Fruit fly (Drosophila melanogaster): ENCODE results near the gene CG43783.

The CG43783 gene

dm6 chr3L:8924417-8924913 is 29.6 kb downstream of the CG43783 start (continued):
- TF ChIP-seq CG6276 (GFP tag; optimal IDR thresholded peaks at IDR 0.05) (no peak), Hr4 (GFP tag; optimal IDR thresholded peaks at IDR 0.05) (peak; percentile 21), acj6 (GFP tag; optimal IDR thresholded peaks at IDR 0.05) (no peak), fd59A (GFP tag; optimal IDR thresholded peaks at IDR 0.05) (no peak), salr (GFP tag; optimal IDR thresholded peaks at IDR 0.05) (no peak), topi (GFP tag; optimal IDR thresholded peaks at IDR 0.05) (no peak), CG1621 (tag; optimal IDR thresholded peaks at IDR 0.05) (no peak), CG3919 (GFP tag; optimal IDR thresholded peaks at IDR 0.05) (no peak), Hr38 (GFP tag; optimal IDR thresholded peaks at IDR 0.05) (no peak), fd85E (GFP tag; optimal IDR thresholded peaks at IDR 0.05) (no peak), svp (GFP tag) (no peak), Smox (GFP tag; optimal IDR thresholded peaks at IDR 0.05) (peak; percentile 28), eg (GFP tag; IDR thresholded peaks at IDR 0.05) (no peak; the same call in 2 of the 3 replicates), Sox14 (GFP tag; optimal IDR thresholded peaks at IDR 0.05) (peak; percentile 1), Ets21C (GFP tag; optimal IDR thresholded peaks at IDR 0.05) (no peak), CG10669 (GFP tag; optimal IDR thresholded peaks at IDR 0.05) (peak; percentile 6), CG11294 (GFP tag; IDR thresholded peaks at IDR 0.05) (no peak; the same call in 1 of the 2 replicates), Lpt (GFP tag; optimal IDR thresholded peaks at IDR 0.05) (no peak), fkh (GFP tag; optimal IDR thresholded peaks at IDR 0.05) (no peak), CG3032 (tag; optimal IDR thresholded peaks at IDR 0.05) (no peak), Blimp-1 (GFP tag; optimal IDR thresholded peaks at IDR 0.05) (no peak), Gug (GFP tag; IDR thresholded peaks at IDR 0.05) (peak; percentile 17; the same call in 1 of the 2 replicates)

dm6 chr3L:8920710-8921109 is 33.4 kb downstream of the CG43783 start:
- TF ChIP-seq Eip78C (GFP tag) (peak; percentile 93), salr (GFP tag; optimal IDR thresholded peaks at IDR 0.05) (peak; percentile 28 to 66), Lpt (GFP tag; optimal IDR thresholded peaks at IDR 0.05) (peak; percentile 87), CG4318 (GFP tag; optimal IDR thresholded peaks at IDR 0.05) (peak; percentile 72), Met (GFP tag; optimal IDR thresholded peaks at IDR 0.05) (peak; percentile 16), CG7368 (GFP tag; optimal IDR thresholded peaks at IDR 0.05) (peak; percentile 47), fkh (GFP tag; optimal IDR thresholded peaks at IDR 0.05) (no peak), Eip75B (GFP tag; optimal IDR thresholded peaks at IDR 0.05) (peak; percentile 70), achi (GFP tag; optimal IDR thresholded peaks at IDR 0.05) (peak; percentile 76), CG1621 (tag; optimal IDR thresholded peaks at IDR 0.05) (peak; percentile 38), acj6 (GFP tag; optimal IDR thresholded peaks at IDR 0.05) (peak; percentile 70), Hr39 (GFP tag; optimal IDR thresholded peaks at IDR 0.05) (peak; percentile 30), CG9139 (GFP tag; optimal IDR thresholded peaks at IDR 0.05) (no peak), CG8119 (GFP tag; IDR thresholded peaks at IDR 0.05) (peak; percentile 94), CG6792 (GFP tag; optimal IDR thresholded peaks at IDR 0.05) (peak; percentile 36), Ets21C (GFP tag; optimal IDR thresholded peaks at IDR 0.05) (no peak), pdm3 (GFP tag; optimal IDR thresholded peaks at IDR 0.05) (peak; percentile 72), CG6854 (GFP tag; optimal IDR thresholded peaks at IDR 0.05) (no peak), ss (GFP tag; optimal IDR thresholded peaks at IDR 0.05) (peak in 1 of 2 experiments; percentile 37), Smox (GFP tag; optimal IDR thresholded peaks at IDR 0.05) (no peak), eg (GFP tag; IDR thresholded peaks at IDR 0.05) (peak; percentile 96), spab (GFP tag; optimal IDR thresholded peaks at IDR 0.05) (peak; percentile 33), CG10631 (GFP tag; optimal IDR thresholded peaks at IDR 0.05) (peak; percentile 70), OdsH (GFP tag; optimal IDR thresholded peaks at IDR 0.05) (peak; percentile 74), CG8319 (GFP tag; optimal IDR thresholded peaks at IDR 0.05) (no peak), Eip93F (GFP tag; optimal IDR thresholded peaks at IDR 0.05) (no peak), CG15336 (GFP tag; IDR thresholded peaks at IDR 0.05) (peak; percentile 94), CG16779 (tag; optimal IDR thresholded peaks at IDR 0.05) (peak; percentile 55), CG3919 (GFP tag; optimal IDR thresholded peaks at IDR 0.05) (peak; percentile 77), lz (GFP tag; optimal IDR thresholded peaks at IDR 0.05) (peak; percentile 26), vri (GFP tag; optimal IDR thresholded peaks at IDR 0.05) (no peak), cyc (GFP tag; optimal IDR thresholded peaks at IDR 0.05) (peak; percentile 9), CG3032 (tag; optimal IDR thresholded peaks at IDR 0.05) (peak; percentile 50), esn (GFP tag; optimal IDR thresholded peaks at IDR 0.05) (peak; percentile 35), CG8632 (GFP tag; optimal IDR thresholded peaks at IDR 0.05) (peak; percentile 44), Gug (GFP tag; IDR thresholded peaks at IDR 0.05) (peak; percentile 79), fd85E (GFP tag; optimal IDR thresholded peaks at IDR 0.05) (no peak), topi (GFP tag; optimal IDR thresholded peaks at IDR 0.05) (no peak), CG31627 (GFP tag; optimal IDR thresholded peaks at IDR 0.05) (peak; percentile 8), dsx (GFP tag; optimal IDR thresholded peaks at IDR 0.05; ENCODE audit: poor library complexity, severe bottlenecking) (peak; percentile 16)

Data from whole organism, prepupa.